Fruit fly (Drosophila melanogaster) whole organism, prepupa: ENCODE measurements around the gene hfw.

Experiments
- Blimp-1 ChIP-seq: fragments of 200-800 bp; sonication (Bioruptor generic); optimal IDR thresholded peaks from 3 replicates; lab custom pipeline; 2017; ENCODE audit warnings: missing biosample characterization, missing genetic modification characterization, mild to moderate bottlenecking, moderate library complexity, missing genetic modification reagents
- CG15336 ChIP-seq: fragments of 200-800 bp; sonication (Bioruptor generic); IDR thresholded peaks from 2 replicates; pipeline ENCODE4 v1.3.6; 2022; ENCODE audit warnings: missing biosample characterization, missing genetic modification characterization
- CG16779 ChIP-seq: fragments of 200-800 bp; sonication (Bioruptor generic); optimal IDR thresholded peaks from 3 replicates; lab custom pipeline; 2017; ENCODE audit warnings: missing biosample characterization, mild to moderate bottlenecking, missing genetic modification characterization
- CG31627 ChIP-seq: fragments of 200-800 bp; sonication (Bioruptor generic); optimal IDR thresholded peaks from 3 replicates; lab custom pipeline; 2016; ENCODE audit warnings: missing biosample characterization, missing genetic modification characterization
- CG34406 ChIP-seq: fragments of 200-800 bp; sonication (Bioruptor generic); optimal IDR thresholded peaks from 3 replicates; lab custom pipeline; 2016; ENCODE audit warnings: missing biosample characterization, missing genetic modification characterization
- CG3919 ChIP-seq: fragments of 200-800 bp; sonication (Bioruptor generic); optimal IDR thresholded peaks from 3 replicates; lab custom pipeline; 2016; ENCODE audit warnings: missing biosample characterization, missing genetic modification characterization
- CG6163 ChIP-seq: fragments of 200-800 bp; sonication (Bioruptor generic); IDR thresholded peaks from 3 replicates; pipeline ENCODE4 v1.3.6; 2022; ENCODE audit warnings: missing biosample characterization, missing genetic modification characterization
- CG6792 ChIP-seq: fragments of 200-800 bp; sonication (Bioruptor generic); optimal IDR thresholded peaks from 3 replicates; lab custom pipeline; 2016; ENCODE audit warnings: missing biosample characterization, missing genetic modification characterization
- CG6808 ChIP-seq: fragments of 200-800 bp; sonication (Bioruptor generic); optimal IDR thresholded peaks from 3 replicates; lab custom pipeline; 2017; ENCODE audit warnings: missing biosample characterization, missing genetic modification characterization, mild to moderate bottlenecking, moderate library complexity, missing genetic modification reagents
- CG6854 ChIP-seq: fragments of 200-800 bp; sonication (Bioruptor generic); optimal IDR thresholded peaks from 2 replicates; lab custom pipeline; 2017; ENCODE audit warnings: missing biosample characterization, mild to moderate bottlenecking, missing genetic modification characterization
- CG8319 ChIP-seq: fragments of 200-800 bp; sonication (Bioruptor generic); optimal IDR thresholded peaks from 3 replicates; lab custom pipeline; 2016; ENCODE audit warnings: missing biosample characterization, missing genetic modification characterization
- CG8632 ChIP-seq: fragments of 200-800 bp; sonication (Bioruptor generic); optimal IDR thresholded peaks from 3 replicates; lab custom pipeline; 2016; ENCODE audit warnings: missing biosample characterization, missing genetic modification characterization
- Eip75B ChIP-seq: fragments of 200-800 bp; sonication (Bioruptor generic); optimal IDR thresholded peaks from 3 replicates; lab custom pipeline; 2016; ENCODE audit warnings: missing biosample characterization, missing genetic modification characterization
- Eip78C ChIP-seq: fragments of 200-800 bp; sonication (Bioruptor generic); peaks from one replicate; lab custom pipeline; 2016; ENCODE audit warnings: missing biosample characterization, missing genetic modification characterization
- Eip93F ChIP-seq: fragments of 200-800 bp; sonication (Bioruptor generic); optimal IDR thresholded peaks from 2 replicates; lab custom pipeline; 2016; ENCODE audit warnings: missing biosample characterization, mild to moderate bottlenecking, missing genetic modification characterization
- Ets96B ChIP-seq: fragments of 200-800 bp; optimal IDR thresholded peaks from 2 replicates; lab custom pipeline; 2019; ENCODE audit warnings: missing biosample characterization, mild to moderate bottlenecking, missing genetic modification characterization, moderate library complexity
- Hr38 ChIP-seq: sonication (Bioruptor generic); optimal IDR thresholded peaks from 2 replicates; lab custom pipeline; 2016; ENCODE audit warnings: missing biosample characterization, missing genetic modification characterization
- Hr39 ChIP-seq: fragments of 200-800 bp; sonication (Bioruptor generic); optimal IDR thresholded peaks from 2 replicates; lab custom pipeline; 2016; ENCODE audit warnings: missing biosample characterization, missing genetic modification characterization
- Hr4 ChIP-seq: fragments of 200-800 bp; sonication (Bioruptor generic); optimal IDR thresholded peaks from 3 replicates; lab custom pipeline; 2016; ENCODE audit warnings: missing biosample characterization, missing genetic modification characterization
- OdsH ChIP-seq: fragments of 200-800 bp; sonication (Bioruptor generic); optimal IDR thresholded peaks from 3 replicates; lab custom pipeline; 2016; ENCODE audit warnings: missing biosample characterization, missing genetic modification characterization
- Smox ChIP-seq: fragments of 200-800 bp; sonication (Bioruptor generic); optimal IDR thresholded peaks from 3 replicates; lab custom pipeline; 2016; ENCODE audit warnings: missing biosample characterization, missing genetic modification characterization
- Sox14 ChIP-seq: fragments of 200-800 bp; sonication (Bioruptor generic); optimal IDR thresholded peaks from 3 replicates; lab custom pipeline; 2016; ENCODE audit warnings: missing biosample characterization, missing genetic modification characterization
- Sox15 ChIP-seq: fragments of 200-800 bp; sonication (Bioruptor generic); optimal IDR thresholded peaks from 3 replicates; lab custom pipeline; 2016; ENCODE audit warnings: missing biosample characterization, missing genetic modification characterization
- acj6 ChIP-seq: fragments of 200-800 bp; sonication (Bioruptor generic); optimal IDR thresholded peaks from 3 replicates; lab custom pipeline; 2016; ENCODE audit warnings: missing biosample characterization, missing genetic modification characterization
- dac ChIP-seq: fragments of 200-800 bp; sonication (Bioruptor generic); optimal IDR thresholded peaks from 2 replicates; lab custom pipeline; 2017; ENCODE audit warnings: missing biosample characterization, mild to moderate bottlenecking, missing genetic modification characterization
- dsx ChIP-seq: fragments of 200-800 bp; optimal IDR thresholded peaks from 3 replicates; lab custom pipeline; 2019; ENCODE audit warnings: missing biosample characterization, mild to moderate bottlenecking, missing genetic modification characterization, moderate library complexity; ENCODE audit not compliant: poor library complexity, severe bottlenecking
- esn ChIP-seq: fragments of 200-800 bp; sonication (Bioruptor generic); optimal IDR thresholded peaks from 2 replicates; lab custom pipeline; 2016; ENCODE audit warnings: missing biosample characterization, mild to moderate bottlenecking, missing genetic modification characterization, moderate library complexity
- fd59A ChIP-seq: fragments of 200-800 bp; sonication (Bioruptor generic); optimal IDR thresholded peaks from 2 replicates; lab custom pipeline; 2017; ENCODE audit warnings: missing biosample characterization, mild to moderate bottlenecking, missing genetic modification characterization, missing genetic modification reagents
- fkh ChIP-seq: fragments of 200-800 bp; sonication (Bioruptor generic); optimal IDR thresholded peaks from 3 replicates; lab custom pipeline; 2017; ENCODE audit warnings: missing biosample characterization, mild to moderate bottlenecking, missing genetic modification characterization, moderate library complexity
- spab ChIP-seq: fragments of 200-800 bp; sonication (Bioruptor generic); optimal IDR thresholded peaks from 2 replicates; lab custom pipeline; 2017; ENCODE audit warnings: missing biosample characterization, mild to moderate bottlenecking, missing genetic modification characterization, missing genetic modification reagents
- ss ChIP-seq, 2 experiments: fragments of 200-800 bp; sonication (Bioruptor generic); optimal IDR thresholded peaks; 2 replicates in 1 of 2; 3 replicates in 1 of 2; lab custom pipeline; 2017 to 2018; ENCODE audit warnings: mild to moderate bottlenecking in 2 of 2, missing biosample characterization in 2 of 2, missing genetic modification characterization in 2 of 2, moderate library complexity in 1 of 2
- svp ChIP-seq: fragments of 200-800 bp; sonication (Bioruptor generic); peaks from one replicate; lab custom pipeline; 2016; ENCODE audit warnings: missing biosample characterization, missing genetic modification characterization
- vri ChIP-seq: fragments of 200-800 bp; sonication (Bioruptor generic); optimal IDR thresholded peaks from 3 replicates; lab custom pipeline; 2016; ENCODE audit warnings: missing biosample characterization, mild to moderate bottlenecking, missing genetic modification characterization

The hfw gene

dm6 chrX:1625142-1625541, 44.2 kb upstream of the hfw start:
- TF ChIP-seq dsx (GFP tag; lab: Kevin White, UChicago) = no peak
- no peak for TF ChIP-seq CG8632 (GFP tag; lab: Kevin White, UChicago)
- no peak for TF ChIP-seq spab (GFP tag; lab: Kevin White, UChicago)
- TF ChIP-seq CG6808 = no peak
- TF ChIP-seq CG31627 (GFP tag; lab: Kevin White, UChicago) = no peak
- TF ChIP-seq CG6792 = no peak
- no peak for TF ChIP-seq CG34406
- no peak for TF ChIP-seq acj6 (GFP tag; lab: Kevin White, UChicago)
- no peak for TF ChIP-seq Eip93F (GFP tag; lab: Kevin White, UChicago)
- no peak for TF ChIP-seq Smox (GFP tag; lab: Kevin White, UChicago)
- no peak for TF ChIP-seq dac (GFP tag; lab: Kevin White, UChicago)
- TF ChIP-seq CG8319 (GFP tag; lab: Kevin White, UChicago) = no peak
- TF ChIP-seq svp (GFP tag; lab: Kevin White, UChicago) = no peak
- no peak for TF ChIP-seq Hr38 (GFP tag; lab: Kevin White, UChicago)
- no peak for TF ChIP-seq CG3919
- no peak for TF ChIP-seq Sox15 (GFP tag; lab: Kevin White, UChicago)
- TF ChIP-seq Hr39 (GFP tag; lab: Kevin White, UChicago) = no peak

dm6 chrX:1627588-1627987, 41.8 kb upstream of the hfw start:
- TF ChIP-seq Hr4 (GFP tag; lab: Kevin White, UChicago) = no peak
- peak; percentile 12 for TF ChIP-seq CG8632 (GFP tag; lab: Kevin White, UChicago)
- TF ChIP-seq svp (GFP tag; lab: Kevin White, UChicago) = peak; percentile 78
- peak; percentile 36 for TF ChIP-seq Blimp-1 (GFP tag; lab: Kevin White, UChicago)
- TF ChIP-seq fd59A (GFP tag; lab: Kevin White, UChicago) = no peak
- no peak for TF ChIP-seq CG6854 (GFP tag; lab: Kevin White, UChicago)
- peak; percentile 86 for TF ChIP-seq Eip78C (GFP tag; lab: Kevin White, UChicago)
- TF ChIP-seq CG16779 = no peak
- peak; percentile 65 for TF ChIP-seq Eip75B (GFP tag; lab: Kevin White, UChicago)
- peak in 1 of 2 experiments; percentile 3 for TF ChIP-seq ss (GFP tag; optimal IDR thresholded peaks at IDR 0.05; lab: Kevin White, UChicago)
- TF ChIP-seq esn (GFP tag; lab: Kevin White, UChicago) = peak; percentile 1
- TF ChIP-seq, all 60 proteins: peak for 7

- no peak for TF ChIP-seq Sox14
- no peak for TF ChIP-seq CG8319 (GFP tag; lab: Kevin White, UChicago)
Measured at dm6 chrX:1643640-1644039, 25.7 kb upstream of the hfw start.

dm6 chrX:1647876-1648275, 21.5 kb upstream of the hfw start:
- TF ChIP-seq CG16779 = no peak
- TF ChIP-seq CG6163 = no peak
- no peak for TF ChIP-seq CG15336 (GFP tag; lab: Robert Waterston, UW)
- no peak for TF ChIP-seq fd59A (GFP tag; lab: Kevin White, UChicago)

dm6 chrX:1660269-1660668, 9.1 kb upstream of the hfw start:
- TF ChIP-seq Sox14 (no peak), Ets96B (tag; lab: Kevin White, UChicago) (no peak), Hr4 (GFP tag; lab: Kevin White, UChicago) (no peak), ss (GFP tag; optimal IDR thresholded peaks at IDR 0.05; lab: Kevin White, UChicago) (no peak), Blimp-1 (GFP tag; lab: Kevin White, UChicago) (no peak)
- TF ChIP-seq, all 60 proteins: peak for 0

dm6 chrX:1664836-1665235, 4.5 kb upstream of the hfw start, which contains the start of gene dor:
Gene dor, plus strand, starts transcription at chrX:1665052.
- peak; percentile 52 for TF ChIP-seq Eip93F (GFP tag; lab: Kevin White, UChicago)
- no peak for TF ChIP-seq esn (GFP tag; lab: Kevin White, UChicago)
- no peak for TF ChIP-seq OdsH
- TF ChIP-seq fkh (GFP tag; lab: Kevin White, UChicago) = peak; percentile 23
- TF ChIP-seq vri (GFP tag; lab: Kevin White, UChicago) = peak; percentile 28
- no peak for TF ChIP-seq Hr39 (GFP tag; lab: Kevin White, UChicago)
